Fruit fly (Drosophila melanogaster) whole organism: Measurements from ENCODE around the gene CG13810.

ENCODE experiments used
- CG8478 ChIP-seq: fragments of >200 bp; optimal IDR thresholded peaks from 2 replicates; lab custom pipeline; 2018; ENCODE audit warnings: inconsistent platforms
- Dll ChIP-seq: fragments of >200 bp; optimal IDR thresholded peaks from 2 replicates; lab custom pipeline; 2017
- pan ChIP-seq: fragments of >200 bp; optimal IDR thresholded peaks from 2 replicates; lab custom pipeline; 2017
- psq ChIP-seq: fragments of >200 bp; optimal IDR thresholded peaks from 2 replicates; lab custom pipeline; 2017

DNA sequence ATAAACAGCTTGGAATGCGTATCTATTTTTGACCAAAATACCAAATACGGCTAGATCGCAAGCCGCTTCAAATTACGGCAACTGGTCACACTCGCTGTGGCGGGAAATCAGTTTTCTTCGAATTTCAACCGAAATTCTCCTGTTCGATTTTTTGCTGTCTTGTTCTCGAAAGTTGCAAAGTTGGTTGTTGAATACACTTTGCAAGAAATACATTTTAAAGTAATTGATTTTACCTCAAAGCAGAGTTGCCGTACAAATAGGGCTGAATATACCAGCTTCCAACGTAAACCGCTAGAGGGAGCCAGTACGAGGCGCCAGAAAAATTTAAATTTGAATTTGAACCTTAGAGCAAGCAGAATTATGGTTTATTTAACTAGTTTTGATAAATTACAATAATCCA, 51.3 kb downstream of the CG13810 start, which contains the start of gene CG9018:
- TF ChIP-seq Dll (lab: Kevin White, UChicago) (no peak), psq (no peak), CG8478 (no peak), pan (lab: Kevin White, UChicago) (no peak)
